Worm (Caenorhabditis elegans): ENCODE measurements around the gene T14E8.2.

DNA sequence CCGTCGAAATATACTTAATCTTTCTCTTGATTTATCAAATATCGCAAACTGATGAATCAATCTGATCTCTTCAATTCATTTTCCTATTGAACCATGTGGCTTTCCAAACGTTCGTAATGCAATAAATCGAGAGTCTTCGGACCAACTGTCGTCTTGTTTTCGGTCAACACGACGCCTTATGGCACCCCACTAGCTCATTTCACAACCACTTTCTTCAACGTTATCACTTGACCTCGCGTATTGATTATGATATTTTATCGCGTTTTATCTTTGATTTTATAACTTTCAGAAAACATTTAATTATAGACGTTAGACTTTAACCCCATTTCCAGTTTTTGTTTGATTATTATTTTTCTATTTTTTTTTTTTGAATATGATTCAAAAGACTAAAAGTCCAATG, 33.0 kb upstream of the T14E8.2 start:
- no peak for TF ChIP-seq nfya-1 (tag; optimal IDR thresholded peaks at IDR 0.05; ENCODE audit: borderline replicate concordance, insufficient read depth)
- TF ChIP-seq snpc-4 (GFP tag; optimal IDR thresholded peaks at IDR 0.05): no peak
- TF ChIP-seq snpc-4 (tag; optimal IDR thresholded peaks at IDR 0.05): no peak

Data from whole organism, young adult.